Worm (Caenorhabditis elegans) whole organism, L2 larva: ENCODE measurements around the gene ncr-1.

Experiments used
- C34F6.9 ChIP-seq: fragments of 150-350 bp; optimal IDR thresholded peaks from 2 replicates; lab custom pipeline; 2014; ENCODE audit warnings: missing biosample characterization, missing genetic modification characterization
- F13H6.1 ChIP-seq: sonication (generic microtip); optimal IDR thresholded peaks from 2 replicates; lab custom pipeline; 2016; ENCODE audit warnings: missing genetic modification characterization, missing compliant biosample characterization
- R02D3.7 ChIP-seq: fragments of 150-350 bp; optimal IDR thresholded peaks from 2 replicates; lab custom pipeline; 2014; ENCODE audit warnings: missing biosample characterization, missing genetic modification characterization
- Y55F3AM.14 ChIP-seq: fragments of 200-800 bp; sonication (Bioruptor generic); optimal IDR thresholded peaks from 2 replicates; lab custom pipeline; 2018; ENCODE audit warnings: mild to moderate bottlenecking, missing genetic modification characterization, missing compliant biosample characterization
- ZK546.5 ChIP-seq: sonication (generic microtip); optimal IDR thresholded peaks from 2 replicates; lab custom pipeline; 2017; ENCODE audit warnings: missing biosample characterization, missing genetic modification characterization
- alr-1 ChIP-seq: fragments of 150-350 bp; optimal IDR thresholded peaks from 2 replicates; lab custom pipeline; 2014; ENCODE audit warnings: missing biosample characterization, missing genetic modification characterization
- aly-2 ChIP-seq: fragments of 150-350 bp; optimal IDR thresholded peaks from 2 replicates; lab custom pipeline; 2014; ENCODE audit warnings: missing biosample characterization, missing genetic modification characterization
- ama-1 ChIP-seq: fragments of 150-350 bp; optimal IDR thresholded peaks from 2 replicates; lab custom pipeline; 2018; ENCODE audit warnings: inconsistent platforms
- blmp-1 ChIP-seq: sonication (generic microtip); optimal IDR thresholded peaks from 2 replicates; lab custom pipeline; 2017; ENCODE audit warnings: missing genetic modification characterization, mild to moderate bottlenecking, missing compliant biosample characterization, antibody characterized with exemption, moderate library complexity; ENCODE audit not compliant: insufficient read depth
- ceh-16 ChIP-seq: fragments of 150-350 bp; optimal IDR thresholded peaks from 2 replicates; lab custom pipeline; 2014; ENCODE audit warnings: missing biosample characterization, missing genetic modification characterization
- ceh-82 ChIP-seq: fragments of 150-350 bp; optimal IDR thresholded peaks from 2 replicates; lab custom pipeline; 2014; ENCODE audit warnings: missing biosample characterization, missing genetic modification characterization
- crh-2 ChIP-seq: sonication (generic microtip); optimal IDR thresholded peaks from 2 replicates; lab custom pipeline; 2017; ENCODE audit warnings: missing biosample characterization, missing genetic modification characterization
- dmd-4 ChIP-seq: sonication (generic microtip); optimal IDR thresholded peaks from 2 replicates; lab custom pipeline; 2017; ENCODE audit warnings: missing biosample characterization, missing genetic modification characterization
- egl-27 ChIP-seq: sonication (generic microtip); optimal IDR thresholded peaks from 3 replicates; lab custom pipeline; 2017; ENCODE audit warnings: missing biosample characterization, missing genetic modification reagents, missing genetic modification characterization
- elt-1 ChIP-seq: fragments of 150-350 bp; optimal IDR thresholded peaks from 2 replicates; lab custom pipeline; 2014; ENCODE audit warnings: missing biosample characterization, missing genetic modification characterization
- elt-3 ChIP-seq: sonication (generic microtip); optimal IDR thresholded peaks from 2 replicates; lab custom pipeline; 2017; ENCODE audit warnings: missing biosample characterization, missing genetic modification characterization
- fos-1 ChIP-seq: fragments of 150-350 bp; optimal IDR thresholded peaks from 2 replicates; lab custom pipeline; 2014; ENCODE audit warnings: missing biosample characterization, missing genetic modification characterization
- gmeb-1 ChIP-seq: fragments of 150-350 bp; optimal IDR thresholded peaks from 2 replicates; lab custom pipeline; 2014; ENCODE audit warnings: missing biosample characterization, missing genetic modification characterization
- lin-11 ChIP-seq: fragments of 150-350 bp; sonication (generic microtip); optimal IDR thresholded peaks from 2 replicates; lab custom pipeline; 2014; ENCODE audit warnings: missing biosample characterization, missing genetic modification characterization, inconsistent platforms, mixed read lengths
- lin-13 ChIP-seq: fragments of 150-350 bp; optimal IDR thresholded peaks from 2 replicates; lab custom pipeline; 2014; ENCODE audit warnings: missing biosample characterization, missing genetic modification reagents, missing genetic modification characterization
- lin-39 ChIP-seq: fragments of 150-350 bp; optimal IDR thresholded peaks from 2 replicates; lab custom pipeline; 2014; ENCODE audit warnings: missing biosample characterization, missing genetic modification reagents, missing genetic modification characterization
- lsy-2 ChIP-seq, 2 experiments: fragments of 150-350 bp in 1 of 2; sonication (generic microtip) in 1 of 2; optimal IDR thresholded peaks; 2 replicates each; lab custom pipeline; 2014 to 2017; ENCODE audit warnings: missing biosample characterization in 2 of 2, missing genetic modification characterization in 2 of 2
- mab-5 ChIP-seq: fragments of 150-350 bp; optimal IDR thresholded peaks from 2 replicates; lab custom pipeline; 2014; ENCODE audit warnings: missing biosample characterization, missing genetic modification characterization
- mbf-1 ChIP-seq: sonication (generic microtip); optimal IDR thresholded peaks from 2 replicates; lab custom pipeline; 2017; ENCODE audit warnings: missing biosample characterization, missing genetic modification characterization
- mdl-1 ChIP-seq, 2 experiments: fragments of 150-350 bp in 1 of 2; sonication (generic microtip) in 1 of 2; optimal IDR thresholded peaks; 2 replicates each; lab custom pipeline; 2017; ENCODE audit warnings: missing biosample characterization in 2 of 2, missing genetic modification characterization in 2 of 2
- nhr-10 ChIP-seq: sonication (generic microtip); optimal IDR thresholded peaks from 2 replicates; lab custom pipeline; 2017; ENCODE audit warnings: missing biosample characterization, missing genetic modification characterization
- nhr-11 ChIP-seq: fragments of 150-350 bp; optimal IDR thresholded peaks from 2 replicates; lab custom pipeline; 2014; ENCODE audit warnings: missing biosample characterization, missing genetic modification characterization
- nhr-12 ChIP-seq: fragments of 150-350 bp; optimal IDR thresholded peaks from 2 replicates; lab custom pipeline; 2014; ENCODE audit warnings: missing biosample characterization, missing genetic modification characterization
- nhr-129 ChIP-seq: fragments of 150-350 bp; optimal IDR thresholded peaks from 2 replicates; lab custom pipeline; 2014; ENCODE audit warnings: missing biosample characterization, missing genetic modification characterization
- nhr-21 ChIP-seq: fragments of 150-350 bp; optimal IDR thresholded peaks from 2 replicates; lab custom pipeline; 2014; ENCODE audit warnings: missing biosample characterization, missing genetic modification characterization
- nhr-23 ChIP-seq: fragments of 150-350 bp; optimal IDR thresholded peaks from 2 replicates; lab custom pipeline; 2014; ENCODE audit warnings: missing biosample characterization, missing genetic modification reagents, missing genetic modification characterization
- nhr-237 ChIP-seq: fragments of 150-350 bp; optimal IDR thresholded peaks from 2 replicates; lab custom pipeline; 2014; ENCODE audit warnings: missing biosample characterization, missing genetic modification characterization
- nhr-25 ChIP-seq: fragments of 150-350 bp; sonication (generic microtip); optimal IDR thresholded peaks from 3 replicates; lab custom pipeline; 2014; ENCODE audit warnings: missing biosample characterization, missing genetic modification characterization
- nhr-6 ChIP-seq: fragments of 150-350 bp; optimal IDR thresholded peaks from 2 replicates; lab custom pipeline; 2014; ENCODE audit warnings: missing biosample characterization, missing genetic modification characterization
- nhr-77 ChIP-seq: fragments of 150-350 bp; optimal IDR thresholded peaks from 2 replicates; lab custom pipeline; 2014; ENCODE audit warnings: missing biosample characterization, missing genetic modification characterization
- peb-1 ChIP-seq: fragments of 150-350 bp; optimal IDR thresholded peaks from 2 replicates; lab custom pipeline; 2014; ENCODE audit warnings: missing biosample characterization, missing genetic modification characterization
- sem-4 ChIP-seq: fragments of 150-350 bp; optimal IDR thresholded peaks from 2 replicates; lab custom pipeline; 2014; ENCODE audit warnings: missing biosample characterization, missing genetic modification reagents, missing genetic modification characterization
- skn-1 ChIP-seq: sonication (generic microtip); optimal IDR thresholded peaks from 2 replicates; lab custom pipeline; 2017; ENCODE audit warnings: missing biosample characterization, missing genetic modification characterization
- sma-3 ChIP-seq: sonication (generic microtip); optimal IDR thresholded peaks from 2 replicates; lab custom pipeline; 2016; ENCODE audit warnings: missing genetic modification reagents, missing genetic modification characterization, missing compliant biosample characterization
- sma-9 ChIP-seq, 2 experiments: fragments of 150-350 bp in 1 of 2; sonication (generic microtip) in 1 of 2; optimal IDR thresholded peaks; 2 replicates each; lab custom pipeline; 2014 to 2016; ENCODE audit warnings: missing genetic modification characterization in 2 of 2, mild to moderate bottlenecking in 1 of 2, missing biosample characterization in 1 of 2, missing compliant biosample characterization in 1 of 2, missing genetic modification reagents in 1 of 2, moderate library complexity in 1 of 2
- snpc-4 ChIP-seq: fragments of 150-350 bp; optimal IDR thresholded peaks from 2 replicates; lab custom pipeline; 2014; ENCODE audit warnings: missing biosample characterization, missing genetic modification characterization
- unc-39 ChIP-seq: fragments of 150-350 bp; optimal IDR thresholded peaks from 2 replicates; lab custom pipeline; 2014; ENCODE audit warnings: missing biosample characterization, missing genetic modification characterization
- unc-55 ChIP-seq: fragments of 150-350 bp; sonication (generic microtip); optimal IDR thresholded peaks from 3 replicates; lab custom pipeline; 2014; ENCODE audit warnings: missing biosample characterization, missing genetic modification reagents, missing genetic modification characterization
- unc-62 ChIP-seq: fragments of 150-350 bp; optimal IDR thresholded peaks from 2 replicates; lab custom pipeline; 2014; ENCODE audit warnings: missing biosample characterization, missing genetic modification reagents, missing genetic modification characterization
- zag-1 ChIP-seq: fragments of 150-350 bp; optimal IDR thresholded peaks from 2 replicates; lab custom pipeline; 2014; ENCODE audit warnings: missing biosample characterization, missing genetic modification characterization
- ztf-1 ChIP-seq: fragments of 200-800 bp; sonication (Bioruptor generic); conservative IDR thresholded peaks from 2 replicates; pipeline ENCODE4 v1.3.6; 2022; ENCODE audit warnings: missing genetic modification characterization, missing compliant biosample characterization
- ztf-11 ChIP-seq: sonication (generic microtip); optimal IDR thresholded peaks from 2 replicates; lab custom pipeline; 2017; ENCODE audit warnings: missing biosample characterization, missing genetic modification characterization
- ztf-4 ChIP-seq: fragments of 150-350 bp; optimal IDR thresholded peaks from 2 replicates; lab custom pipeline; 2014; ENCODE audit warnings: missing biosample characterization, missing genetic modification characterization

ncr-1 gene

ce11 chrX:4528905-4529304 lies 40.2 kb upstream of the ncr-1 start:
- TF ChIP-seq R02D3.7 (tag; lab: Kevin White, UChicago) (no peak), ztf-11 (tag; lab: Kevin White, UChicago) (no peak), ztf-4 (tag; lab: Kevin White, UChicago) (no peak), C34F6.9 (tag; lab: Kevin White, UChicago) (peak; percentile 2), ceh-16 (tag; lab: Kevin White, UChicago) (peak; percentile 21), sma-9 (GFP tag; optimal IDR thresholded peaks at IDR 0.05; lab: Kevin White, UChicago) (peak; percentile 97), sma-9 (tag; optimal IDR thresholded peaks at IDR 0.05; lab: Kevin White, UChicago) (no peak), elt-3 (tag; lab: Kevin White, UChicago) (no peak), alr-1 (tag; lab: Kevin White, UChicago) (no peak), lsy-2 (tag; optimal IDR thresholded peaks at IDR 0.05; lab: Kevin White, UChicago) (peak in 1 of 2 experiments; percentile 43), gmeb-1 (tag; lab: Kevin White, UChicago) (peak; percentile 63), lin-13 (GFP tag; lab: Kevin White, UChicago) (no peak), nhr-77 (tag; lab: Kevin White, UChicago) (no peak), lin-11 (no peak), sem-4 (no peak), ama-1 (lab: Kevin White, UChicago) (no peak), unc-39 (tag; lab: Kevin White, UChicago) (no peak), skn-1 (tag; lab: Kevin White, UChicago) (no peak), mdl-1 (tag; optimal IDR thresholded peaks at IDR 0.05; lab: Kevin White, UChicago) (peak; percentile 22 to 66), snpc-4 (tag; lab: Kevin White, UChicago) (no peak), sma-3 (GFP tag; lab: Kevin White, UChicago) (peak; percentile 89), egl-27 (tag; lab: Kevin White, UChicago) (no peak), ZK546.5 (tag; lab: Kevin White, UChicago) (no peak), Y55F3AM.14 (GFP tag; lab: Kevin White, UChicago) (no peak), ceh-82 (no peak), dmd-4 (tag; lab: Kevin White, UChicago) (no peak), crh-2 (tag; lab: Kevin White, UChicago) (peak; percentile 56), elt-1 (tag; lab: Kevin White, UChicago) (peak; percentile 29), mbf-1 (tag; lab: Kevin White, UChicago) (no peak), nhr-10 (tag; lab: Kevin White, UChicago) (no peak), nhr-12 (tag; lab: Kevin White, UChicago) (no peak), zag-1 (tag; lab: Kevin White, UChicago) (no peak), peb-1 (no peak), nhr-11 (tag; lab: Kevin White, UChicago) (no peak), fos-1 (tag; lab: Kevin White, UChicago) (peak; percentile 39), mab-5 (tag; lab: Kevin White, UChicago) (no peak), lin-39 (tag; lab: Kevin White, UChicago) (no peak), aly-2 (tag; lab: Kevin White, UChicago) (no peak), nhr-6 (tag; lab: Kevin White, UChicago) (no peak), nhr-129 (peak; percentile 73), unc-55 (no peak), nhr-237 (tag; lab: Kevin White, UChicago) (no peak), nhr-25 (peak; percentile 92), nhr-21 (tag; lab: Kevin White, UChicago) (peak; percentile 90), blmp-1 (peak; percentile 78), F13H6.1 (tag; lab: Kevin White, UChicago) (peak; percentile 33), nhr-23 (tag; lab: Kevin White, UChicago) (no peak), unc-62 (GFP tag; lab: Kevin White, UChicago) (no peak), ztf-1 (GFP tag; lab: Robert Waterston, UW) (no peak)
